Fruit fly (Drosophila melanogaster): ENCODE results near the gene CG4842.

CG4842 gene

DNA sequence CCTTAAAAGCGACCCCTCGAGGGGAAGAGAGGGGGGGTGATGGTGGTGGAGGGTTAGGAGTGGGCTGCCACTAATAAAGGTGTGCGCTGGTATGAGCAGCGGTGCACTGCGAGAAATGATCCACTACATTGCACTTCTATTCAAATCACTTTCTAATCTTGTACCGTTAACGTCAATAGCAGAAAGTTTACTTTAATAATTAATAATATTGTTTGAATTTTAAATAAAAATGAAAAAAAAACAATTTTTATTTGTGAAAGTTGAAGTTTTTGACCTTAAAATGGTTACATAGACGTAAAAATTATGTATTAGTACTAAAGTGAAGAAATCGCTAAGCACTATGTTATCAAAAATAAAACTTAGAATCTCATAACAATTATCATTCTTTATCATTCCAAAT, 24.7 kb downstream of the CG4842 start (continued):
- TF ChIP-seq TFAM (GFP tag; optimal IDR thresholded peaks at IDR 0.05) (no peak), CG6254 (GFP tag; optimal IDR thresholded peaks at IDR 0.05) (no peak), Hsf (GFP tag; optimal IDR thresholded peaks at IDR 0.05) (no peak), NC2α (GFP tag; optimal IDR thresholded peaks at IDR 0.05) (no peak), ATbp (GFP tag; optimal IDR thresholded peaks at IDR 0.05) (no peak), CG3281 (GFP tag; optimal IDR thresholded peaks at IDR 0.05) (no peak), jigr1 (GFP tag; IDR thresholded peaks at IDR 0.05) (no peak), Hmx (GFP tag; optimal IDR thresholded peaks at IDR 0.05) (no peak), gcm2 (GFP tag; optimal IDR thresholded peaks at IDR 0.05) (no peak), Atf3 (GFP tag; optimal IDR thresholded peaks at IDR 0.05) (no peak), salm (tag; optimal IDR thresholded peaks at IDR 0.05) (no peak), Ets65A (GFP tag) (no peak), CG13624 (GFP tag; optimal IDR thresholded peaks at IDR 0.05) (no peak), run (tag; optimal IDR thresholded peaks at IDR 0.05) (no peak), Mrtf (GFP tag; IDR thresholded peaks at IDR 0.05) (no peak), lmd (GFP tag; IDR thresholded peaks at IDR 0.05) (0 out of 2 replicates have a peak, but pooled peaks have one; percentile 24), D19B (GFP tag; optimal IDR thresholded peaks at IDR 0.05) (no peak), gce (GFP tag; IDR thresholded peaks at IDR 0.05) (no peak), Ada2b (GFP tag; IDR thresholded peaks at IDR 0.05) (no peak), Oaz (GFP tag; IDR thresholded peaks at IDR 0.05) (no peak), chm (GFP tag; IDR thresholded peaks at IDR 0.05) (no peak), CG8944 (GFP tag; optimal IDR thresholded peaks at IDR 0.05) (no peak), Gug (GFP tag; IDR thresholded peaks at IDR 0.05) (no peak), chif (GFP tag; optimal IDR thresholded peaks at IDR 0.05) (no peak), CG15269 (tag; optimal IDR thresholded peaks at IDR 0.05) (peak; percentile 51), CG7556 (GFP tag; optimal IDR thresholded peaks at IDR 0.05) (peak; percentile 22), nau (GFP tag; optimal IDR thresholded peaks at IDR 0.05) (no peak), CG8359 (GFP tag; optimal IDR thresholded peaks at IDR 0.05; ENCODE audit: borderline replicate concordance) (no peak), CG31388 (GFP tag; optimal IDR thresholded peaks at IDR 0.05) (no peak), CG1832 (GFP tag; optimal IDR thresholded peaks at IDR 0.05) (no peak), Taf1 (GFP tag; IDR thresholded peaks at IDR 0.05) (no peak), Nf-YB (GFP tag; optimal IDR thresholded peaks at IDR 0.05) (no peak), trem (tag; optimal IDR thresholded peaks at IDR 0.05) (peak; percentile 10), Hand (GFP tag; optimal IDR thresholded peaks at IDR 0.05) (no peak), Spps (tag; optimal IDR thresholded peaks at IDR 0.05) (no peak), wdn (GFP tag; IDR thresholded peaks at IDR 0.05) (no peak), fru (optimal IDR thresholded peaks at IDR 0.05) (no peak), Sox102F (GFP tag; optimal IDR thresholded peaks at IDR 0.05) (peak; percentile 23), CG12104 (GFP tag; optimal IDR thresholded peaks at IDR 0.05) (no peak), disco-r (GFP tag; optimal IDR thresholded peaks at IDR 0.05) (no peak), CG16815 (GFP tag; optimal IDR thresholded peaks at IDR 0.05) (no peak), CG11093 (GFP tag; IDR thresholded peaks at IDR 0.05) (no peak), CG9797 (GFP tag; optimal IDR thresholded peaks at IDR 0.05) (no peak), CG32772 (GFP tag; IDR thresholded peaks at IDR 0.05) (0 out of 2 replicates have a peak, but pooled peaks have one; percentile 29), tx (GFP tag; optimal IDR thresholded peaks at IDR 0.05) (no peak), CG30403 (GFP tag; optimal IDR thresholded peaks at IDR 0.05) (peak; percentile 21), Max (GFP tag; optimal IDR thresholded peaks at IDR 0.05) (no peak), HmgZ (tag; optimal IDR thresholded peaks at IDR 0.05) (no peak), CG1603 (tag; optimal IDR thresholded peaks at IDR 0.05) (no peak), HLHmδ (GFP tag; optimal IDR thresholded peaks at IDR 0.05) (no peak), pros (GFP tag; optimal IDR thresholded peaks at IDR 0.05) (no peak), CG9437 (GFP tag; optimal IDR thresholded peaks at IDR 0.05) (peak; percentile 33), ttk (GFP tag; IDR thresholded peaks at IDR 0.05) (no peak)

All from whole organism, embryonic.